Worm (Caenorhabditis elegans) whole organism, L3 larva: Measurements from ENCODE around the gene F10C1.1.
"Not testable (repeated sequence)": the region's sequence is repeated elsewhere in the genome, so short reads cannot be mapped to it uniquely, and the experiment has no call there.

Experiments used
- R02D3.7 ChIP-seq: fragments of 150-350 bp; optimal IDR thresholded peaks from 2 replicates; lab custom pipeline; 2014; ENCODE audit warnings: missing biosample characterization, missing genetic modification characterization
- ZK546.5 ChIP-seq: sonication (generic microtip); optimal IDR thresholded peaks from 2 replicates; lab custom pipeline; 2017; ENCODE audit warnings: missing biosample characterization, missing genetic modification characterization
- aly-2 ChIP-seq: fragments of 150-350 bp; optimal IDR thresholded peaks from 2 replicates; lab custom pipeline; 2014; ENCODE audit warnings: missing biosample characterization, missing genetic modification characterization
- ceh-16 ChIP-seq: sonication (generic microtip); optimal IDR thresholded peaks from 2 replicates; lab custom pipeline; 2017; ENCODE audit warnings: missing biosample characterization, missing genetic modification characterization
- ceh-28 ChIP-seq: fragments of 150-350 bp; optimal IDR thresholded peaks from 2 replicates; lab custom pipeline; 2014; ENCODE audit warnings: missing biosample characterization, missing genetic modification reagents, missing genetic modification characterization
- ceh-82 ChIP-seq: fragments of 150-350 bp; optimal IDR thresholded peaks from 2 replicates; lab custom pipeline; 2014; ENCODE audit warnings: missing biosample characterization, missing genetic modification characterization
- ceh-9 ChIP-seq: sonication (generic microtip); optimal IDR thresholded peaks from 2 replicates; lab custom pipeline; 2018; ENCODE audit warnings: missing biosample characterization, missing genetic modification characterization
- egl-5 ChIP-seq: fragments of 150-350 bp; optimal IDR thresholded peaks from 2 replicates; lab custom pipeline; 2017; ENCODE audit warnings: missing biosample characterization, missing genetic modification reagents, missing genetic modification characterization, inconsistent platforms
- elt-1 ChIP-seq: fragments of 150-350 bp; optimal IDR thresholded peaks from 2 replicates; lab custom pipeline; 2014; ENCODE audit warnings: missing biosample characterization, missing genetic modification characterization
- elt-2 ChIP-seq: sonication (generic microtip); optimal IDR thresholded peaks from 2 replicates; lab custom pipeline; 2016; ENCODE audit warnings: missing genetic modification reagents, mild to moderate bottlenecking, missing genetic modification characterization, missing compliant biosample characterization
- elt-3 ChIP-seq, 3 experiments: fragments of 150-350 bp in 1 of 3; sonication (generic microtip) in 2 of 3; optimal IDR thresholded peaks; 2 replicates in 2 of 3; 4 replicates in 1 of 3; lab custom pipeline; 2014 to 2017; ENCODE audit warnings: missing biosample characterization in 3 of 3, missing genetic modification characterization in 3 of 3
- eor-1 ChIP-seq, 2 experiments: fragments of 150-350 bp; optimal IDR thresholded peaks; 2 replicates each; lab custom pipeline; 2014 to 2018; ENCODE audit warnings: missing biosample characterization in 2 of 2, missing genetic modification characterization in 2 of 2
- fkh-10 ChIP-seq: sonication (generic microtip); optimal IDR thresholded peaks from 2 replicates; lab custom pipeline; 2017; ENCODE audit warnings: missing biosample characterization, missing genetic modification reagents, missing genetic modification characterization
- fkh-2 ChIP-seq: fragments of 150-350 bp; optimal IDR thresholded peaks from 2 replicates; lab custom pipeline; 2014; ENCODE audit warnings: missing biosample characterization, missing genetic modification reagents, missing genetic modification characterization
- fos-1 ChIP-seq: fragments of 150-350 bp; optimal IDR thresholded peaks from 2 replicates; lab custom pipeline; 2014; ENCODE audit warnings: missing biosample characterization, missing genetic modification characterization
- hmg-11 ChIP-seq: sonication (generic microtip); optimal IDR thresholded peaks from 2 replicates; lab custom pipeline; 2016; ENCODE audit warnings: missing genetic modification characterization, missing compliant biosample characterization
- jun-1 ChIP-seq: fragments of 150-350 bp; optimal IDR thresholded peaks from 2 replicates; lab custom pipeline; 2014; ENCODE audit warnings: missing biosample characterization, missing genetic modification reagents, missing genetic modification characterization
- lin-15B ChIP-seq: fragments of 150-350 bp; optimal IDR thresholded peaks from 2 replicates; lab custom pipeline; 2014; ENCODE audit warnings: missing biosample characterization, missing genetic modification characterization
- lin-39 ChIP-seq: fragments of 150-350 bp; optimal IDR thresholded peaks from 2 replicates; lab custom pipeline; 2018; ENCODE audit warnings: missing biosample characterization, missing genetic modification reagents, missing genetic modification characterization
- lsy-12 ChIP-seq: sonication (generic microtip); optimal IDR thresholded peaks from 2 replicates; lab custom pipeline; 2016; ENCODE audit warnings: mild to moderate bottlenecking, missing genetic modification characterization, missing compliant biosample characterization
- mdl-1 ChIP-seq: fragments of 150-350 bp; optimal IDR thresholded peaks from 2 replicates; lab custom pipeline; 2014; ENCODE audit warnings: missing biosample characterization, missing genetic modification characterization
- nfya-1 ChIP-seq: sonication (generic microtip); optimal IDR thresholded peaks from 2 replicates; lab custom pipeline; 2017; ENCODE audit warnings: missing genetic modification characterization, mild to moderate bottlenecking, missing compliant biosample characterization, antibody characterized with exemption, moderate library complexity; ENCODE audit not compliant: insufficient read depth
- nhr-23 ChIP-seq: fragments of 150-350 bp; optimal IDR thresholded peaks from 2 replicates; lab custom pipeline; 2014; ENCODE audit warnings: missing biosample characterization, missing genetic modification reagents, missing genetic modification characterization
- nhr-25 ChIP-seq: sonication (generic microtip); optimal IDR thresholded peaks from 2 replicates; lab custom pipeline; 2017; ENCODE audit warnings: missing biosample characterization, missing genetic modification characterization
- nhr-76 ChIP-seq: fragments of 150-350 bp; sonication (generic microtip); optimal IDR thresholded peaks from 5 replicates; lab custom pipeline; 2014; ENCODE audit warnings: missing biosample characterization, missing genetic modification characterization
- nhr-77 ChIP-seq: fragments of 150-350 bp; optimal IDR thresholded peaks from 2 replicates; lab custom pipeline; 2014; ENCODE audit warnings: missing biosample characterization, missing genetic modification characterization
- pha-4 ChIP-seq: fragments of 150-350 bp; optimal IDR thresholded peaks from 2 replicates; lab custom pipeline; 2014; ENCODE audit warnings: missing biosample characterization, missing genetic modification reagents, missing genetic modification characterization
- pqm-1 ChIP-seq: fragments of 150-350 bp; optimal IDR thresholded peaks from 2 replicates; lab custom pipeline; 2017; ENCODE audit warnings: missing biosample characterization, missing genetic modification characterization, inconsistent platforms
- skn-1 ChIP-seq: fragments of 150-350 bp; optimal IDR thresholded peaks from 2 replicates; lab custom pipeline; 2014; ENCODE audit warnings: missing biosample characterization, missing genetic modification characterization
- zag-1 ChIP-seq: fragments of 150-350 bp; optimal IDR thresholded peaks from 2 replicates; lab custom pipeline; 2014; ENCODE audit warnings: missing biosample characterization, missing genetic modification characterization
- ztf-11 ChIP-seq: fragments of 150-350 bp; optimal IDR thresholded peaks from 2 replicates; lab custom pipeline; 2014; ENCODE audit warnings: missing biosample characterization, missing genetic modification characterization

F10C1.1 gene

DNA sequence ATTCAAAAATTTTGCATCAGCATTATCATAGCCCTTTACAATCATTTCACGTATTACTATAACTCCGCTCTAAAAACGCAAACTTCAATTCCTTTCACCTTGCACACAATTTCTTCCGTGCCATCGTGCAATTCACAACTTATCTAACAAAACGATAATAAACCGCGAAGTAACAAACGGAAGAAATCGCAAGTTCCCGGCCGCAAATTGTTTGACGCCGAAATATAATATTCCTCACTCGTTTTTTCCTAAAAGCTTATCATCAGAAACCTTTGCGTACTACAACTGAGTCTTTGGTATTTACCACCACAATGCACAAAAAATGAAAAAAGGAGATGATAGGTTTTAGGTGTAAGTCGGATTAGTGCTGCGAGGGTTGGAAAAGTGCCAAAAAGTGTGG, 26.7 kb upstream of the F10C1.1 start:
- TF ChIP-seq elt-2 (tag; lab: Kevin White, UChicago) (peak; percentile 94), zag-1 (tag; lab: Kevin White, UChicago) (no peak)
- TF ChIP-seq, all 47 proteins: peak for 1

DNA sequence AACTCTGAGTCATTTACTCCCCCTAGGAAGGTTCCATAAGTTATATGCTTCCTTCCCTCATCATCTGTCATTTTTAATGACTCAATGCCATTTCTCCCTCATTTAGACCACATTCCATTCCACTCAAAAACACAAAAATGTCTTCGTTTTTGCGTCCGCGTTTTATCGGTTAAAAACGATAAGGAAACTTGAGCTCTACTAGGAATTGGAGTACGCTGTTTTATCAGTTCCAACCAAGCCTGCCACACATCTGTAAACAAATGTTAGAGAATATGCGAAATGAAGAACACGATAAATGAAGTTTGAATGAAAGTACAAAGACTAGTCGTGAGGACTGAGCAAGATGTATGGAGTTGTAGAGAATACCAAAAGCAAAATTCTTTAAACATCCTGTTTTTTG, 25.6 kb upstream of the F10C1.1 start:
- no peak for TF ChIP-seq nhr-77 (tag; lab: Kevin White, UChicago)
- no peak for TF ChIP-seq fkh-2
- peak; percentile 97 for TF ChIP-seq pqm-1 (tag; lab: Kevin White, UChicago)
- no peak for TF ChIP-seq nfya-1 (tag; lab: Kevin White, UChicago)
- no peak for TF ChIP-seq fos-1 (tag; lab: Kevin White, UChicago)
- no peak for TF ChIP-seq zag-1 (tag; lab: Kevin White, UChicago)
- TF ChIP-seq elt-2 (tag; lab: Kevin White, UChicago): peak; percentile 100
- TF ChIP-seq skn-1 (tag; lab: Kevin White, UChicago): peak; percentile 1
- no peak for TF ChIP-seq eor-1 (tag; optimal IDR thresholded peaks at IDR 0.05; lab: Kevin White, UChicago)
- no peak for TF ChIP-seq ceh-9 (tag; lab: Kevin White, UChicago)
- no peak for TF ChIP-seq elt-1
- peak; percentile 76 for TF ChIP-seq jun-1 (tag; lab: Kevin White, UChicago)
- no peak for TF ChIP-seq ceh-82 (tag; lab: Kevin White, UChicago)
- no peak for TF ChIP-seq elt-3 (tag; optimal IDR thresholded peaks at IDR 0.05; lab: Kevin White, UChicago)
- no peak for TF ChIP-seq mdl-1 (tag; lab: Kevin White, UChicago)
- TF ChIP-seq ZK546.5 (tag; lab: Kevin White, UChicago): no peak
- no peak for TF ChIP-seq ztf-11
- peak; percentile 39 for TF ChIP-seq pha-4 (tag; lab: Kevin White, UChicago)
- no peak for TF ChIP-seq hmg-11 (tag; lab: Kevin White, UChicago)

DNA sequence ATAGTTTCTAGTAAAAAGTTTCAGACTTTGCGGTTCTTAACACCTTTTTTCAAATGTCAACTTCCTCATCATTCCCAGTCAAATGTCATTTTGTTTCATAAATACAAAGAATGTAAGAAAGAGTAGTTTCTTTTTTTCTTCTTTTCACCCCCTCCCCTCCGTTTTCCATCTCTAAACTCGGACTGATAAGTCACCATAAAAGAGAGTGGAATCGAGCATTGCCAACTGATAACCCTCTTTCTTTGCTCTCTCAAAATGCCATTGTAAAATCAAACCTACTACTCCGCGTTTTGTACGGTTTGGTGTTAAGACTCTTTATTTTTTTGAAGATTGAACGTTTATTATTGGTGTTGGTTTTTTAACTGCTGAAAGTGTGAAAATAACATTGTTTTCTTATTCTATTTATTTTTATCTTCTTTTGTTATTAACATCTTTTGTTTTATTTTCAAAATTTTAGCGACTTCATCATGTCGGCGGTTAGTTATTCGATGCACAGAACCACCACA, 24.2 kb upstream of the F10C1.1 start, which contains the start of gene ifb-2:
TSS of gene ifb-2 (plus strand) at position 456 of the 506 bp plus-strand sequence.
- TF ChIP-seq R02D3.7 (tag; lab: Kevin White, UChicago) (no peak), pqm-1 (tag; lab: Kevin White, UChicago) (peak; percentile 90), nhr-25 (tag; lab: Kevin White, UChicago) (no peak), lin-15B (tag; lab: Kevin White, UChicago) (no peak), elt-2 (tag; lab: Kevin White, UChicago) (peak; percentile 96)

DNA sequence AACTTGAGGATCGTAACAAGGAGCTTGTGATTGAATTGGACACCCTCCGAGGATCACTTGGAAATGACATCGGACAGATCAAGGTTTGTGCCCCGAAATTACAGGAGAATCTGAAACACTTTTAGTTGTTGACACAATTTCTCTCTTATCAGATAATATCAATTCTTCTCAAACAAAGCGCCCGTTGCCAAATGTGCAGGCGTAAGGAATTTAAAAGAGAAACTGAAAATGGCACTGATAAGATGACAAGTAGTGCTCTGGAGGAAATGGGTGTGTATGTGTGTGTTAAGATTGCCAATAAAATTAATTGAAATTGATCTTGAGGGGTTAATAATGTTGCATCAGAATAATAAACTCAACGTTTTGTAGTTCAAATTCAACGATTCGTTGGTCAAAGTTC, 22.7 kb upstream of the F10C1.1 start:
- TF ChIP-seq fkh-10 (GFP tag; lab: Kevin White, UChicago): no peak
- TF ChIP-seq elt-2 (tag; lab: Kevin White, UChicago): peak; percentile 97
- no peak for TF ChIP-seq lin-39 (tag; lab: Kevin White, UChicago)
- TF ChIP-seq lsy-12: no peak
- no peak for TF ChIP-seq R02D3.7 (tag; lab: Kevin White, UChicago)
- peak; percentile 92 for TF ChIP-seq pqm-1 (tag; lab: Kevin White, UChicago)
- no peak for TF ChIP-seq ceh-16 (tag; lab: Kevin White, UChicago)
- TF ChIP-seq nhr-76 (tag; lab: Kevin White, UChicago): no peak
- peak; percentile 39 for TF ChIP-seq pha-4 (tag; lab: Kevin White, UChicago)
- no peak for TF ChIP-seq egl-5 (tag; lab: Kevin White, UChicago)

DNA sequence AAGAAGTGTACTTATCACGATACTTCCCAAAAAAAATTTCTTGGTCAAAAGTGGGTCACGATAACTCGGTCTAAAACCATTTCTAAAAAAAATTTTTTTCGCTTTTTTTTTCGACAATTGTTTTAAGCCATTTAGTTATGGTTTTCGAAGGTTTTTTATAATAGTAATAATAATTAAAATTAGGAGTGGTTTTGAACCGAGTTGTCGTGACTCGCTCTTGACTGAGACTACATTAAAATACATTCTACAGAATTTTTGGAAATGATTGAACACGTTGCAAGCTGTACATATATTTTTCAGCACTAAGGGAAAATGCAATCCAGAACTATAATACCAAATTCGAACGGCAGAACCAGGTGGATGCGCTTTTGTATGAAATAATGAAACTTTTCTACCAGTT, 19.9 kb upstream of the F10C1.1 start, which contains the start of gene F10C1.8:
TSS of gene F10C1.8 (plus strand) at position 301 of the 400 bp plus-strand sequence.
- TF ChIP-seq ZK546.5 (tag; lab: Kevin White, UChicago) (no peak), R02D3.7 (tag; lab: Kevin White, UChicago) (no peak), ceh-28 (tag; lab: Kevin White, UChicago) (no peak), elt-2 (tag; lab: Kevin White, UChicago) (peak; percentile 31), aly-2 (tag; lab: Kevin White, UChicago) (no peak)

DNA sequence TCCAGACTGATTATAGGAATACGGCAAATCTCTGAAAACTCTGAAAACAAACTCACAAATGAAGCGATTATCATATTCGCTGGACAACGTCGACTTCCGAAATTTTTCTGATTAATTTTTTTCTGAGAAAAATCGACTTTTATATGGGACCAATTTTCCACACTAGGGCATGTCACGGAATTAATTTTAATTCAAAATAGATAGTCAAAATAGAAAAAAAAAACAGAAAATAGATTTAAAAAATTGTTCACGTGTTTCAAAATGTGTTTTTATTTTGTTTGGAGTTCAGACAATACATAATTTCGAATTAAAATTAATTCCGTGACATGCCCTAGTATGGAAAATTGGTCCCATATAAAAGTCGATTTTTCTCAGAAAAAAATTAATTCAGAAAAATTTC, 16.4 kb upstream of the F10C1.1 start, which contains the start of the genes F10C1.3 and F10C1.23:
TSS of gene F10C1.3 (minus strand) at position 101 of the 400 bp plus-strand sequence.
TSS of gene F10C1.23 (plus strand) at position 385 of the 400 bp plus-strand sequence.
- TF ChIP-seq hmg-11 (tag; lab: Kevin White, UChicago); ztf-11; nhr-23 (tag; lab: Kevin White, UChicago): not testable (repeated sequence)
